Worm (Caenorhabditis elegans): ENCODE data around the gene F55H2.8.

DNA sequence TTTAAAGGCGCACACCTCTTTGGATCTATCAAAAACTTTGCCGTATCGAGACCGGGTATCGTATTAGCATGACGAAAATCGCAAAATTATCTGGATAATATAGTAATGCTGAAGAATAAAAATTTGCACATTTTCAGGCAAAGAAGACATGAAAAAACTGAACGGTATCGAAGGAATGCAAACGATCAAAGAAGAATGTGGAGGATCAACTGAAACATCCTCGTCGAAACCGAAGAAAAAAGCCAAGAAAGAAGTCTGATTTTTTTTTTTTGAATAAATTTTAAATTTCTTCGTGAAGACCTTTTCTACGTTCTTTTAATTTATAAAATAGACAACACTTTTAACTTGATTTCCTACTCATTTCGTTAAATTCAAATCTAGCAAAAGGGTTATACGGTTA, 31.2 kb downstream of the F55H2.8 start, which contains the start of gene ZK1098.12:
- TF ChIP-seq skn-1 (tag; optimal IDR thresholded peaks at IDR 0.05) (no peak), nhr-12 (tag; optimal IDR thresholded peaks at IDR 0.05) (no peak), fkh-10 (GFP tag; optimal IDR thresholded peaks at IDR 0.05) (no peak), nhr-76 (tag; optimal IDR thresholded peaks at IDR 0.05) (no peak), fos-1 (tag; optimal IDR thresholded peaks at IDR 0.05) (no peak)

Measured in whole organism, L3 larva.